Worm (Caenorhabditis elegans) whole organism, L2 larva: ENCODE measurements around the gene sra-35.

Source experiments
- C34F6.9 ChIP-seq: fragments of 150-350 bp; optimal IDR thresholded peaks from 2 replicates; lab custom pipeline; 2014; ENCODE audit warnings: missing biosample characterization, missing genetic modification characterization
- F13H6.1 ChIP-seq: sonication (generic microtip); optimal IDR thresholded peaks from 2 replicates; lab custom pipeline; 2016; ENCODE audit warnings: missing genetic modification characterization, missing compliant biosample characterization
- R02D3.7 ChIP-seq: fragments of 150-350 bp; optimal IDR thresholded peaks from 2 replicates; lab custom pipeline; 2014; ENCODE audit warnings: missing biosample characterization, missing genetic modification characterization
- alr-1 ChIP-seq: fragments of 150-350 bp; optimal IDR thresholded peaks from 2 replicates; lab custom pipeline; 2014; ENCODE audit warnings: missing biosample characterization, missing genetic modification characterization
- blmp-1 ChIP-seq: sonication (generic microtip); optimal IDR thresholded peaks from 2 replicates; lab custom pipeline; 2017; ENCODE audit warnings: missing genetic modification characterization, mild to moderate bottlenecking, missing compliant biosample characterization, antibody characterized with exemption, moderate library complexity; ENCODE audit not compliant: insufficient read depth
- ceh-82 ChIP-seq: fragments of 150-350 bp; optimal IDR thresholded peaks from 2 replicates; lab custom pipeline; 2014; ENCODE audit warnings: missing biosample characterization, missing genetic modification characterization
- crh-2 ChIP-seq: sonication (generic microtip); optimal IDR thresholded peaks from 2 replicates; lab custom pipeline; 2017; ENCODE audit warnings: missing biosample characterization, missing genetic modification characterization
- dmd-4 ChIP-seq: sonication (generic microtip); optimal IDR thresholded peaks from 2 replicates; lab custom pipeline; 2017; ENCODE audit warnings: missing biosample characterization, missing genetic modification characterization
- egl-27 ChIP-seq: sonication (generic microtip); optimal IDR thresholded peaks from 3 replicates; lab custom pipeline; 2017; ENCODE audit warnings: missing biosample characterization, missing genetic modification reagents, missing genetic modification characterization
- elt-1 ChIP-seq: fragments of 150-350 bp; optimal IDR thresholded peaks from 2 replicates; lab custom pipeline; 2014; ENCODE audit warnings: missing biosample characterization, missing genetic modification characterization
- elt-3 ChIP-seq: sonication (generic microtip); optimal IDR thresholded peaks from 2 replicates; lab custom pipeline; 2017; ENCODE audit warnings: missing biosample characterization, missing genetic modification characterization
- fos-1 ChIP-seq: fragments of 150-350 bp; optimal IDR thresholded peaks from 2 replicates; lab custom pipeline; 2014; ENCODE audit warnings: missing biosample characterization, missing genetic modification characterization
- lsy-2 ChIP-seq, 2 experiments: fragments of 150-350 bp in 1 of 2; sonication (generic microtip) in 1 of 2; optimal IDR thresholded peaks; 2 replicates each; lab custom pipeline; 2014 to 2017; ENCODE audit warnings: missing biosample characterization in 2 of 2, missing genetic modification characterization in 2 of 2
- mbf-1 ChIP-seq: sonication (generic microtip); optimal IDR thresholded peaks from 2 replicates; lab custom pipeline; 2017; ENCODE audit warnings: missing biosample characterization, missing genetic modification characterization
- mdl-1 ChIP-seq, 2 experiments: fragments of 150-350 bp in 1 of 2; sonication (generic microtip) in 1 of 2; optimal IDR thresholded peaks; 2 replicates each; lab custom pipeline; 2017; ENCODE audit warnings: missing biosample characterization in 2 of 2, missing genetic modification characterization in 2 of 2
- nhr-12 ChIP-seq: fragments of 150-350 bp; optimal IDR thresholded peaks from 2 replicates; lab custom pipeline; 2014; ENCODE audit warnings: missing biosample characterization, missing genetic modification characterization
- nhr-129 ChIP-seq: fragments of 150-350 bp; optimal IDR thresholded peaks from 2 replicates; lab custom pipeline; 2014; ENCODE audit warnings: missing biosample characterization, missing genetic modification characterization
- nhr-23 ChIP-seq: fragments of 150-350 bp; optimal IDR thresholded peaks from 2 replicates; lab custom pipeline; 2014; ENCODE audit warnings: missing biosample characterization, missing genetic modification reagents, missing genetic modification characterization
- nhr-237 ChIP-seq: fragments of 150-350 bp; optimal IDR thresholded peaks from 2 replicates; lab custom pipeline; 2014; ENCODE audit warnings: missing biosample characterization, missing genetic modification characterization
- nhr-25 ChIP-seq: fragments of 150-350 bp; sonication (generic microtip); optimal IDR thresholded peaks from 3 replicates; lab custom pipeline; 2014; ENCODE audit warnings: missing biosample characterization, missing genetic modification characterization
- nhr-6 ChIP-seq: fragments of 150-350 bp; optimal IDR thresholded peaks from 2 replicates; lab custom pipeline; 2014; ENCODE audit warnings: missing biosample characterization, missing genetic modification characterization
- nhr-77 ChIP-seq: fragments of 150-350 bp; optimal IDR thresholded peaks from 2 replicates; lab custom pipeline; 2014; ENCODE audit warnings: missing biosample characterization, missing genetic modification characterization
- sem-4 ChIP-seq: fragments of 150-350 bp; optimal IDR thresholded peaks from 2 replicates; lab custom pipeline; 2014; ENCODE audit warnings: missing biosample characterization, missing genetic modification reagents, missing genetic modification characterization
- sma-3 ChIP-seq: sonication (generic microtip); optimal IDR thresholded peaks from 2 replicates; lab custom pipeline; 2016; ENCODE audit warnings: missing genetic modification reagents, missing genetic modification characterization, missing compliant biosample characterization
- sma-9 ChIP-seq, 2 experiments: fragments of 150-350 bp in 1 of 2; sonication (generic microtip) in 1 of 2; optimal IDR thresholded peaks; 2 replicates each; lab custom pipeline; 2014 to 2016; ENCODE audit warnings: missing genetic modification characterization in 2 of 2, mild to moderate bottlenecking in 1 of 2, missing biosample characterization in 1 of 2, missing compliant biosample characterization in 1 of 2, missing genetic modification reagents in 1 of 2, moderate library complexity in 1 of 2
- snpc-4 ChIP-seq: fragments of 150-350 bp; optimal IDR thresholded peaks from 2 replicates; lab custom pipeline; 2014; ENCODE audit warnings: missing biosample characterization, missing genetic modification characterization
- unc-62 ChIP-seq: fragments of 150-350 bp; optimal IDR thresholded peaks from 2 replicates; lab custom pipeline; 2014; ENCODE audit warnings: missing biosample characterization, missing genetic modification reagents, missing genetic modification characterization
- ztf-1 ChIP-seq: fragments of 200-800 bp; sonication (Bioruptor generic); conservative IDR thresholded peaks from 2 replicates; pipeline ENCODE4 v1.3.6; 2022; ENCODE audit warnings: missing genetic modification characterization, missing compliant biosample characterization
- ztf-4 ChIP-seq: fragments of 150-350 bp; optimal IDR thresholded peaks from 2 replicates; lab custom pipeline; 2014; ENCODE audit warnings: missing biosample characterization, missing genetic modification characterization

sra-35 gene

DNA sequence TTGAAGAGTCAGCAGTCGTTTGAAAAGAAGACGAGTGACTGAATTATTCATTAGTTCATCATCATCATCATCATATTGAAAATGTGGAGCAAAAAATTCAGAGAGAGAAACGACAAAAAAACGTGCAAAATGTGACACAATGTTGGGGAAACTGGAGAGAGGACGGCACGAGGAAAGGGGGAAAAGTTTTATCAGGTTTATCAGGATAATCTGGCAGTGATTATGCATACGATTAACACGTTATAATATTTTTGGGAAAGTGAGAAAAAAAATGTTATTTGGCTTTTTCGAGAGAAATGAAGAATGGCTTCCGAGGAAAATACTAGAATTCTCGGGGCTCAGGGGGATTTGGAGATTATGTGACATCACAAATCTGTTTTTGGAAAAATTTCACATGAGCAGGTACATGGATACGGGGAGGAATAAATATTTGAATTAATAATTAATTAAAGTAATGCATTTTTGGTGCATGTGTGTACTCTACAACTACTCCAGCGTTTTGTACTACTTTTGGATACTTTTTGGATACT, 22.5 kb downstream of the sra-35 start, which contains the start of gene camt-1:
Gene camt-1, minus strand, starts transcription at position 51 of the 530 bp plus-strand sequence.
- TF ChIP-seq nhr-129 (tag; lab: Kevin White, UChicago): peak; percentile 4
- no peak for TF ChIP-seq ztf-4 (tag; lab: Kevin White, UChicago)

DNA sequence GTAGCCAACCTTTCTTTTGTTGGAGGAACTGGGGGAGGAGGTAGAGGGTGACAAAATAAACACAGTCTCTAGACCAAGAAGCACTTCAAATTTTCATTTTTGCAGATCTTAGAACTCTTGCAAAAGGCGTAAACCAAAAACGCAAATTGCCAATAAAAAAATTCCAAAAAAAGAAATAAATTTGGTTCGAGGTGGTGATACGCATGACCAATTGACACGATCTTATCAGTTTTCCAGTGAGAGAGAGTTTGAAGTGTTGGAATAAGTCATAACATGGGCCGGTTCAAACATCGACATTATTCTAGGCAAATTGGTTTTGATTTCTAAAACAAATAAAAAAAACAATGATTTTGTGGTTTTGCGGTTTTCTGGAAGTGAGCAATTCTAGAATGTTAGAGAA, 31.9 kb downstream of the sra-35 start:
- peak; percentile 64 for TF ChIP-seq fos-1 (tag; lab: Kevin White, UChicago)
- TF ChIP-seq egl-27: no peak

DNA sequence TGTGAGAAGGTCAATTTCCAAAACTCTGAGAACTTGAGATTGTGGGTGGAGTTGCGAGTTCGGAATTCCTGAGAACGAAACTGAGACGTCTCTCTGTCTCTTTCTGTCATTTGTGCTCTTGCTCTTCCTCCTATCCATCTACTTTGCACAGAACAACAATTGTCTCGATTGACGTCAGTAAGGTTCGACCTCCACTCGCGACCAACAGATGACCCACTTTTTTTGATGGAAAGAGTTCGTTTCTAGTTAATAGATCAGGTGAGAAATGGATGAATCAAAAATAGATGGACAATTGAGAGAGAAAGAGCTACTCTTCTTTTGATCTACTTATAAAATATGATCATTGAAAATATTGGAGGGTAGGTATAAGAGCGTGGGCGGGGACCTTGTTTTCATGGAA, 33.2 kb downstream of the sra-35 start:
- no peak for TF ChIP-seq nhr-23 (tag; lab: Kevin White, UChicago)
- TF ChIP-seq nhr-12: no peak
- TF ChIP-seq F13H6.1: peak; percentile 48
- TF ChIP-seq blmp-1 (tag; lab: Kevin White, UChicago): no peak
- TF ChIP-seq sma-9 (GFP tag; optimal IDR thresholded peaks at IDR 0.05; lab: Kevin White, UChicago): peak; percentile 69
- TF ChIP-seq sma-9 (tag; optimal IDR thresholded peaks at IDR 0.05; lab: Kevin White, UChicago): no peak
- TF ChIP-seq elt-3 (tag; lab: Kevin White, UChicago): no peak
- peak in 1 of 2 experiments; percentile 45 for TF ChIP-seq lsy-2 (tag; optimal IDR thresholded peaks at IDR 0.05; lab: Kevin White, UChicago)
- TF ChIP-seq alr-1 (tag; lab: Kevin White, UChicago): no peak
- TF ChIP-seq nhr-129 (tag; lab: Kevin White, UChicago): peak; percentile 71
- TF ChIP-seq C34F6.9: peak; percentile 36
- TF ChIP-seq mdl-1 (tag; optimal IDR thresholded peaks at IDR 0.05; lab: Kevin White, UChicago): no peak

DNA sequence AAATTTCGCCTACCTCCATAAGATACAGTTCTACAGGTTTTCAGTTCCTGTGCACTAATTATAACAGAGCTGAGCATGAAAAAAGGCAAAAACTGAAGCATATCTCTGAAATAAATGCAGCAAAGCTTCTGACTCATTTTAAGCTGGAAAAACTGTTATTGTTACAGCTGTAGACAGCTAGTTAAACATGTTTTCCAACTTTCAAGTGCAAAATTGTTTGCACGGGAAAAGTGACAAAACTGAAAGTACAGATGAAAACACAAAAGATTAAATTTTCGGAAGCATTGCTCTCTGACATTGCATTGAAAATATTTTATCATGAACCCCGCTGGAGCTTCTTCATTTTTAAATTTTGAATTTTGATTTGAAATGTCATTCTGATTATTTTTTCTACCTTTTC, 37.0 kb downstream of the sra-35 start, which contains the start of gene T05C1.5:
Gene T05C1.5, minus strand, starts transcription at position 101 of the 400 bp plus-strand sequence.
- TF ChIP-seq nhr-77 (tag; lab: Kevin White, UChicago) (no peak), nhr-237 (no peak), nhr-25 (tag; lab: Kevin White, UChicago) (no peak), egl-27 (no peak), alr-1 (tag; lab: Kevin White, UChicago) (no peak), ztf-1 (GFP tag; lab: Robert Waterston, UW) (no peak), snpc-4 (tag; lab: Kevin White, UChicago) (no peak), R02D3.7 (tag; lab: Kevin White, UChicago) (no peak), ceh-82 (tag; lab: Kevin White, UChicago) (no peak), elt-1 (tag; lab: Kevin White, UChicago) (no peak)

DNA sequence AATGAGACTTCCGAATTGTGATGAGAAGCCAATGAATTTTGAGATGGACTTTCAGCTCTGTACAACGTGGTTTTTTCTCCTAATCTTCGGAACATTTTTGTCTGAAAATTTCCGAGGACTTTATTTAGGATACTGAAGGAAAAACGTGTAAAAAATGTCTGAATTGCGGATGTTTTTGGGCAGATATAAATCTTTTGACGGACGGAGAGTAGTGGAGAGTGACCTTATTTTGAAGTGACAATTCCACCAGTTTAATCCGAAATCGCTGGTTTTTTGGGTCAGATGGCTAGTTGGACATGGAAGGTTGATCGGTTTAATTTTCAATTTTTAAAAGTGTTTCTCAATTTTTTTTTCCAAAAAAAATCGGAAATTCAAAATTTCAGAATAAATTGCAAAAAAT, 38.4 kb downstream of the sra-35 start, which contains the start of gene T05C1.3:
Gene T05C1.3, minus strand, starts transcription at position 101 of the 400 bp plus-strand sequence.
- TF ChIP-seq sem-4 (tag; lab: Kevin White, UChicago) (no peak), mbf-1 (tag; lab: Kevin White, UChicago) (no peak), mdl-1 (tag; optimal IDR thresholded peaks at IDR 0.05; lab: Kevin White, UChicago) (no peak), egl-27 (no peak), nhr-77 (tag; lab: Kevin White, UChicago) (no peak), snpc-4 (tag; lab: Kevin White, UChicago) (no peak), crh-2 (no peak), blmp-1 (tag; lab: Kevin White, UChicago) (no peak), ztf-1 (GFP tag; lab: Robert Waterston, UW) (no peak), nhr-6 (tag; lab: Kevin White, UChicago) (no peak), nhr-12 (no peak)

DNA sequence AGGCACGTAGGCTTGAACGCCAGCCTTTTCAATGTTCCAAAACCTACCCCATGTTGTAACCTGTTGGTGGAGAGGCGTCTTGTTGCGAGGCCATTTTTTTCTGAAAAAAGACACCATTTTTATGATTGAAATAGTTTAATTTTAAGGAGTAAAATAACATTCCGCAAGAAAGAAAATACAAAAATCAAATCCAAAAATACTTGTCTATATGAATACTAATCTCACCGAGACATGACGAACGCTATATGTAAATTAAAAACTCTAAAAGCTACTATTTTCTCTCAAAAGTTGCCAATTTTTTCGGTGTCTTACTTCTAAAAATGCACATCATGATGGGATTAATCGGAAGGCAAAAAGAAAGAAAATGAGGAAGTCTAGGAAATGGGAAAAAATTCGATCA, 45.7 kb downstream of the sra-35 start, which contains the start of gene T05C1.2:
Gene T05C1.2, minus strand, starts transcription at position 101 of the 400 bp plus-strand sequence.
- TF ChIP-seq sma-3 (GFP tag; lab: Kevin White, UChicago): no peak
- TF ChIP-seq R02D3.7 (tag; lab: Kevin White, UChicago): no peak
- TF ChIP-seq dmd-4 (tag; lab: Kevin White, UChicago): no peak
- no peak for TF ChIP-seq unc-62
